Fruit fly (Drosophila melanogaster) whole organism, embryonic: ENCODE results near the gene CG31287.

Source experiments
- CG1832 ChIP-seq: fragments of 200-800 bp; sonication (Bioruptor generic); optimal IDR thresholded peaks from 2 replicates; lab custom pipeline; 2017; ENCODE audit warnings: missing biosample characterization, mild to moderate bottlenecking, missing genetic modification characterization, inconsistent platforms
- CG34376 ChIP-seq: fragments of 200-800 bp; sonication (Bioruptor generic); optimal IDR thresholded peaks from 2 replicates; lab custom pipeline; 2018; ENCODE audit warnings: missing biosample characterization, mild to moderate bottlenecking, missing genetic modification characterization
- Dll ChIP-seq: fragments of 200-800 bp; sonication (Bioruptor generic); IDR thresholded peaks from 4 replicates; pipeline ENCODE4 v1.3.6; 2022; ENCODE audit warnings: missing biosample characterization, missing genetic modification characterization; ENCODE audit not compliant: partially characterized antibody
- h ChIP-seq: fragments of >200 bp; optimal IDR thresholded peaks from 2 replicates; lab custom pipeline; 2017

- no peak for TF ChIP-seq CG1832 (GFP tag; lab: Kevin White, UChicago)
- no peak for TF ChIP-seq h
- TF ChIP-seq Dll (GFP tag; lab: Robert Waterston, UW): no peak
- no peak for TF ChIP-seq CG34376 (GFP tag; lab: Kevin White, UChicago)
Measured at dm6 chr3R:16173500-16173899, 29.7 kb upstream of the CG31287 start.
